Worm (Caenorhabditis elegans): ENCODE results near the gene cyn-12.

ce11 chrIV:7178942-7179341, 45.9 kb upstream of the cyn-12 start, which contains the start of gene C42D4.3:
- TF ChIP-seq nhr-11 (tag; optimal IDR thresholded peaks at IDR 0.05) (no peak), ama-1 (optimal IDR thresholded peaks at IDR 0.05) (no peak), unc-62 (GFP tag; optimal IDR thresholded peaks at IDR 0.05) (no peak), ztf-4 (tag; optimal IDR thresholded peaks at IDR 0.05) (no peak), elt-3 (tag; optimal IDR thresholded peaks at IDR 0.05) (no peak), egl-27 (tag; optimal IDR thresholded peaks at IDR 0.05) (no peak), nhr-12 (tag; optimal IDR thresholded peaks at IDR 0.05) (no peak), lin-11 (tag; optimal IDR thresholded peaks at IDR 0.05) (no peak), aly-2 (tag; optimal IDR thresholded peaks at IDR 0.05) (no peak), ztf-11 (tag; optimal IDR thresholded peaks at IDR 0.05) (no peak), unc-55 (GFP tag; optimal IDR thresholded peaks at IDR 0.05) (no peak), mab-5 (tag; optimal IDR thresholded peaks at IDR 0.05) (no peak), lin-39 (tag; optimal IDR thresholded peaks at IDR 0.05) (no peak), mdl-1 (tag; optimal IDR thresholded peaks at IDR 0.05) (no peak)

All from whole organism, L2 larva.